Fruit fly (Drosophila melanogaster): Measurements from ENCODE around the gene CG14839.

CG14839 gene

DNA sequence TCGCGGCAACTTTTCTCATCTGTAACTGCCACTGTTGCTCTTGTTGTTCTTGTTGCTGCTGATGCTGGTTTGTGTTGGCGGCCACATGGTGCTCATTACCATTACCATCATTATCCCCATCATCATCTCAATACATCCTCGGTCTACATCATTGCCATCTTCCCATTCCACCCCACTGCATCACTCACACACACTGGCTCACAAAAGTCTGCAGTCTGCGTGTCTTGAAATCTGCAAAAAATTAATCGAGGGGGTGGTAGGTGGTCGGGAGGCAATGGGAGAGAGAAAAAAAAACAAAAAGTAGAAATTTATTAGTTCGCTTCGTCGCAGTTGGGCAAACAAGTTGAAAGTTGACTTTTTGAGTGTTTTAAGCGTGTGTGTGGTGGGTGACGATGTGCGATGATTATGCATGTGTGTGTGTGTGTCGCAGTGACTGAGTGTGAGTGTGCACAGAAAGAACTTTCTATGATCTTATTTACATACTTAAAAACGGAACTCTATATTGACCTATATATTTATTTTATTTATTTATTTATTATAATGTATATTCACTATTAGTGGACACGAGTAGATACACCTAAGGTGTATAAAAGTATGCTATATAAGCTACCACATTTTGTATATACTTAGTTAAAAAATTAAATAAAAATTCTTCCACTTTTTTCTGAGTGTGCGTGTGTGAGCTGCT lies 17.3 kb downstream of the CG14839 start:
- TF ChIP-seq dac (GFP tag; optimal IDR thresholded peaks at IDR 0.05), result peak; percentile 8
- no peak for TF ChIP-seq pdm3 (GFP tag; optimal IDR thresholded peaks at IDR 0.05)
- TF ChIP-seq CG3919 (GFP tag; optimal IDR thresholded peaks at IDR 0.05), result no peak
- TF ChIP-seq esn (GFP tag; optimal IDR thresholded peaks at IDR 0.05), result no peak
- no peak for TF ChIP-seq CG1621 (tag; optimal IDR thresholded peaks at IDR 0.05)
- no peak for TF ChIP-seq Eip93F (GFP tag; optimal IDR thresholded peaks at IDR 0.05)
- peak; percentile 65; the same call in 2 of the 3 replicates for TF ChIP-seq eg (GFP tag; IDR thresholded peaks at IDR 0.05)
- no peak for TF ChIP-seq CG31627 (GFP tag; optimal IDR thresholded peaks at IDR 0.05)
- no peak for TF ChIP-seq salr (GFP tag; optimal IDR thresholded peaks at IDR 0.05)
- no peak for TF ChIP-seq Hr38 (GFP tag; optimal IDR thresholded peaks at IDR 0.05)
- peak; percentile 23 for TF ChIP-seq CG8632 (GFP tag; optimal IDR thresholded peaks at IDR 0.05)
- TF ChIP-seq CG9139 (GFP tag; optimal IDR thresholded peaks at IDR 0.05), result no peak
- no peak for TF ChIP-seq topi (GFP tag; optimal IDR thresholded peaks at IDR 0.05)
- TF ChIP-seq CG11294 (GFP tag; IDR thresholded peaks at IDR 0.05), result no peak
- TF ChIP-seq CG10669 (GFP tag; optimal IDR thresholded peaks at IDR 0.05), result no peak
- TF ChIP-seq CG11762 (GFP tag; optimal IDR thresholded peaks at IDR 0.05; ENCODE audit: insufficient read depth), result no peak
- no peak for TF ChIP-seq Hr39 (GFP tag; optimal IDR thresholded peaks at IDR 0.05)
- no peak for TF ChIP-seq CG7368 (GFP tag; optimal IDR thresholded peaks at IDR 0.05)
- TF ChIP-seq CG6276 (GFP tag; optimal IDR thresholded peaks at IDR 0.05), result peak; percentile 56
- TF ChIP-seq Sox102F (GFP tag; optimal IDR thresholded peaks at IDR 0.05), result no peak
- TF ChIP-seq Met (GFP tag; optimal IDR thresholded peaks at IDR 0.05), result peak; percentile 5
- TF ChIP-seq CG11902 (GFP tag; optimal IDR thresholded peaks at IDR 0.05), result no peak
- TF ChIP-seq OdsH (GFP tag; optimal IDR thresholded peaks at IDR 0.05), result peak; percentile 45
- TF ChIP-seq CG6808 (GFP tag; optimal IDR thresholded peaks at IDR 0.05), result no peak
- peak; percentile 54 for TF ChIP-seq achi (GFP tag; optimal IDR thresholded peaks at IDR 0.05)
- TF ChIP-seq CG15336 (GFP tag; IDR thresholded peaks at IDR 0.05), result peak; percentile 84
- no peak for TF ChIP-seq spab (GFP tag; optimal IDR thresholded peaks at IDR 0.05)
- TF ChIP-seq CG10631 (GFP tag; optimal IDR thresholded peaks at IDR 0.05), result peak; percentile 28
- TF ChIP-seq CG34406 (GFP tag; optimal IDR thresholded peaks at IDR 0.05), result no peak
- no peak for TF ChIP-seq CG8319 (GFP tag; optimal IDR thresholded peaks at IDR 0.05)
- TF ChIP-seq CG6854 (GFP tag; optimal IDR thresholded peaks at IDR 0.05), result no peak
- TF ChIP-seq Ets21C (GFP tag; optimal IDR thresholded peaks at IDR 0.05), result no peak
- TF ChIP-seq Eip78C (GFP tag), result peak; percentile 14
- no peak for TF ChIP-seq CG16779 (tag; optimal IDR thresholded peaks at IDR 0.05)
- TF ChIP-seq Sox15 (GFP tag; optimal IDR thresholded peaks at IDR 0.05), result no peak
- TF ChIP-seq cyc (GFP tag; optimal IDR thresholded peaks at IDR 0.05), result no peak
- TF ChIP-seq CG6163 (GFP tag; IDR thresholded peaks at IDR 0.05), result peak; percentile 42; the same call in 1 of the 3 replicates
- TF ChIP-seq svp (GFP tag), result no peak
- peak; percentile 81 for TF ChIP-seq CG32006 (GFP tag; optimal IDR thresholded peaks at IDR 0.05)
- TF ChIP-seq CG4318 (GFP tag; optimal IDR thresholded peaks at IDR 0.05), result peak; percentile 73
- peak; percentile 40 for TF ChIP-seq CG3032 (tag; optimal IDR thresholded peaks at IDR 0.05)
- peak; percentile 34 for TF ChIP-seq Hr4 (GFP tag; optimal IDR thresholded peaks at IDR 0.05)
- TF ChIP-seq fd59A (GFP tag; optimal IDR thresholded peaks at IDR 0.05), result no peak
- TF ChIP-seq net (GFP tag; optimal IDR thresholded peaks at IDR 0.05), result peak; percentile 22
- no peak for TF ChIP-seq fkh (GFP tag; optimal IDR thresholded peaks at IDR 0.05)
- peak; percentile 28; the same call in 1 of the 2 replicates for TF ChIP-seq Gug (GFP tag; IDR thresholded peaks at IDR 0.05)
- no peak for TF ChIP-seq ss (GFP tag; optimal IDR thresholded peaks at IDR 0.05)
- no peak for TF ChIP-seq Sox14 (GFP tag; optimal IDR thresholded peaks at IDR 0.05)
- TF ChIP-seq Smox (GFP tag; optimal IDR thresholded peaks at IDR 0.05), result peak; percentile 3
- peak; percentile 86 for TF ChIP-seq CG8119 (GFP tag; IDR thresholded peaks at IDR 0.05)
- TF ChIP-seq Ets96B (tag; optimal IDR thresholded peaks at IDR 0.05), result no peak
